Worm (Caenorhabditis elegans) whole organism, midembryonic: ENCODE data around the gene cft-1.

Experiments
- T22C8.4 ChIP-seq: fragments of 200-800 bp; sonication (Bioruptor generic); IDR thresholded peaks from 2 replicates; pipeline ENCODE4 v1.3.6; 2022; ENCODE audit warnings: missing genetic modification characterization, missing compliant biosample characterization
- cog-1 ChIP-seq: sonication (generic microtip); optimal IDR thresholded peaks from 2 replicates; lab custom pipeline; 2016; ENCODE audit warnings: missing genetic modification characterization, missing compliant biosample characterization
- flt-1 ChIP-seq: fragments of 200-800 bp; sonication (Bioruptor generic); IDR thresholded peaks from 2 replicates; pipeline ENCODE4 v1.3.6; 2022; ENCODE audit warnings: missing genetic modification characterization, missing compliant biosample characterization
- klf-2 ChIP-seq: fragments of 200-800 bp; sonication (Bioruptor generic); conservative IDR thresholded peaks from 2 replicates; pipeline ENCODE4 v1.3.6; 2022; ENCODE audit warnings: missing genetic modification reagents, missing genetic modification characterization, missing compliant biosample characterization
- med-1 ChIP-seq: sonication (generic microtip); optimal IDR thresholded peaks from 2 replicates; lab custom pipeline; 2017; ENCODE audit warnings: missing genetic modification characterization, mild to moderate bottlenecking, missing compliant biosample characterization, antibody characterized with exemption, missing genetic modification reagents; ENCODE audit not compliant: insufficient read depth
- ref-1 ChIP-seq: fragments of 200-800 bp; sonication (Bioruptor generic); conservative IDR thresholded peaks from 2 replicates; pipeline ENCODE4 v1.3.6; 2022; ENCODE audit warnings: missing genetic modification reagents, missing genetic modification characterization, missing compliant biosample characterization
- tab-1 ChIP-seq: fragments of 200-800 bp; sonication (Bioruptor generic); IDR thresholded peaks from 2 replicates; pipeline ENCODE4 v1.3.6; 2022; ENCODE audit warnings: missing genetic modification characterization, missing compliant biosample characterization
- ztf-23 ChIP-seq: fragments of 200-800 bp; sonication (Bioruptor generic); IDR thresholded peaks from 2 replicates; pipeline ENCODE4 v1.3.6; 2022; ENCODE audit warnings: missing genetic modification reagents, missing genetic modification characterization, missing compliant biosample characterization
- ztf-29 ChIP-seq: fragments of 200-800 bp; sonication (Bioruptor generic); IDR thresholded peaks from 2 replicates; pipeline ENCODE4 v1.3.6; 2022; ENCODE audit warnings: missing genetic modification reagents, missing genetic modification characterization, missing compliant biosample characterization

The cft-1 gene

DNA sequence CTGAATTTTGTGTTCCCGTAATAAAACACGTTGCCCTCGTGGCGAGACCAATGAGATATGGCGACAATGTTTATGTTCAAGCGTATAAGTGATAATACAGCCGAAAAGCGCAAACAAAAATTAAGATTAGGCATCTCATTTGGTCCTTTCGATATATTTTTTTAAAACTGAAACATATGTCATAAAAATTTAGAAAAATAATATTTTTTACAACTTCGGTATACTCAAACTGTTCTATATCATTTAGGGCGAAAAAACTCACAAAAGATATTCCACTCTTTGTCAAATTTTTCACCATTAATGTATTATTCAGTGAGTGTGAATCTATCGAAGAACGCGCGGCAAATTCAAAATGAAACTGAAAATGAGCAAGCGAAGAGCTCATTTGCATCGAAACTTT, at the start of gene cft-1:
Gene cft-1 (plus strand): TSS at position 301 of the 400 bp plus-strand sequence.
- TF ChIP-seq flt-1 (GFP tag; lab: Robert Waterston, UW) (no peak), tab-1 (no peak), ztf-29 (GFP tag; lab: Robert Waterston, UW) (no peak), ref-1 (GFP tag; lab: Robert Waterston, UW) (no peak), cog-1 (tag; lab: Kevin White, UChicago) (no peak), med-1 (no peak), T22C8.4 (GFP tag; lab: Robert Waterston, UW) (no peak), ztf-23 (GFP tag; lab: Robert Waterston, UW) (no peak), klf-2 (no peak)

DNA sequence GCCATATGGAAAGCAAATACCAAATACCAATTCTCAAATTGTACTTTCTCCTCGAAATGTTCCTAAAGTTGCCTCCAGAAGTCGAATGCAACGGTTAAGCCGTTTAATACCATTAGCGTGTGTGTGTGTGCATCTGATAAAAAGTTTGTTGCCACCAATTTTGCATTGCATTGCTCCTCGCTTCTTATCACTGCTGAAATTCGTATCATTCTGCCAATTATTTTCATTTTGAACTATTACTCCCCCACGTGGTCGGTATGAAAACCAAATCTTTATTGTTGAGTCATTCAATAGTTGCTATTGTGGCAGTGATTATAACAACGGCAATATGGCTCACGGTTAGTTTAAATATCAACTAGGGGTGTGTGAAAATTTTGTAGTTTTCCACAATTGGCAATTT, 48.4 kb upstream of the cft-1 start, which contains the start of gene T05C3.6:
Gene T05C3.6 (plus strand): TSS at position 241 of the 400 bp plus-strand sequence.
- TF ChIP-seq T22C8.4 (GFP tag; lab: Robert Waterston, UW) (no peak), ref-1 (GFP tag; lab: Robert Waterston, UW) (no peak), med-1 (no peak), ztf-23 (GFP tag; lab: Robert Waterston, UW) (no peak), ztf-29 (GFP tag; lab: Robert Waterston, UW) (no peak), klf-2 (no peak)

- TF ChIP-seq ref-1 (GFP tag; lab: Robert Waterston, UW) = no peak
- no peak for TF ChIP-seq klf-2
- TF ChIP-seq med-1 = no peak
- TF ChIP-seq tab-1 = no peak
- no peak for TF ChIP-seq ztf-23 (GFP tag; lab: Robert Waterston, UW)
- no peak for TF ChIP-seq flt-1 (GFP tag; lab: Robert Waterston, UW)
- no peak for TF ChIP-seq T22C8.4 (GFP tag; lab: Robert Waterston, UW)
- TF ChIP-seq cog-1 (tag; lab: Kevin White, UChicago) = no peak
These were observed 45.2 kb upstream of the cft-1 start, which contains the start of gene T05C3.2 for ce11 chrV:5493447-5493846. Gene T05C3.2 (plus strand): TSS chrV:5493747.

ce11 chrV:5499475-5499874, 39.1 kb upstream of the cft-1 start:
- no peak for TF ChIP-seq tab-1
- TF ChIP-seq cog-1 (tag; lab: Kevin White, UChicago) = no peak
- TF ChIP-seq klf-2 = no peak

DNA sequence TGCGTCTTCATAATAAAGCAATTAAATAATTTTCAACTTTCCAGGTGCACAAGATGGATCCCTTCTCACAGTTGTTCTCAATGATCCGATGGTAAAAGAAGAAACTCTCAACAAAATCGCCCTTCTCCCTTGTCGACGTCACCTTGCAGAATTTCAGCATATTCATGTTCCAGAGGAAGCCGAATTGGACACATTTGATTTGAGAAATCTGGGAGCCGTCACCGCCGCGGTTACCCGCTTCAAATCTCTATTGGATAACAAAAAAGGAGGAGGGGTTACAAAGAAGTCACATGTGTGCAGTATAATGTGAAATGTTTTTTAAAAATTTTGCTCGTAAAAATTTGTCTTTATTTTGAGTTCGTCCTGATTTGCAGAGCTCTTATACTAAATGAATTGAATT, 35.9 kb upstream of the cft-1 start:
- no peak for TF ChIP-seq med-1
- no peak for TF ChIP-seq cog-1 (tag; lab: Kevin White, UChicago)
- no peak for TF ChIP-seq ztf-29 (GFP tag; lab: Robert Waterston, UW)
- no peak for TF ChIP-seq ztf-23 (GFP tag; lab: Robert Waterston, UW)

DNA sequence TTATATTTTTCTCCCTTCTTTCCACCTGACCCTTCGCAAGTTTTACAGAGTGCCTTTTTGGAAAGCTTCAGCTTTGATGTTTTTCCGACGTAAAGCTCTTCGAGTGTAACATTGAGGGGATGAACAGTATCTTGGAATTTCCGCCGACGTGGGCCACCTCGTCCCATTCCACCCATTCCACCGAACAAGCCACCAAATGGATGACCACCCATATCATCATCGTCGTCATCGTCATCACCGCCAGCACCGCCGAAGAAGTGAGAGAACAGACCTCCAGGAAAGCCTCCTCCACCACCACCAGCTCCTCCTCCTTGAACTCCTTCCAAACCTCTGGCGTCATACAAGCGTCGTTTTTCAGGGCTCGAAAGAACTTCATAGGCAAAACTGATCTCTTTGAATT, 34.3 kb upstream of the cft-1 start:
- TF ChIP-seq cog-1 (tag; lab: Kevin White, UChicago) (no peak), flt-1 (GFP tag; lab: Robert Waterston, UW) (no peak), klf-2 (no peak), ztf-23 (GFP tag; lab: Robert Waterston, UW) (no peak), tab-1 (no peak), med-1 (no peak), ref-1 (GFP tag; lab: Robert Waterston, UW) (no peak), T22C8.4 (GFP tag; lab: Robert Waterston, UW) (no peak), ztf-29 (GFP tag; lab: Robert Waterston, UW) (no peak)

DNA sequence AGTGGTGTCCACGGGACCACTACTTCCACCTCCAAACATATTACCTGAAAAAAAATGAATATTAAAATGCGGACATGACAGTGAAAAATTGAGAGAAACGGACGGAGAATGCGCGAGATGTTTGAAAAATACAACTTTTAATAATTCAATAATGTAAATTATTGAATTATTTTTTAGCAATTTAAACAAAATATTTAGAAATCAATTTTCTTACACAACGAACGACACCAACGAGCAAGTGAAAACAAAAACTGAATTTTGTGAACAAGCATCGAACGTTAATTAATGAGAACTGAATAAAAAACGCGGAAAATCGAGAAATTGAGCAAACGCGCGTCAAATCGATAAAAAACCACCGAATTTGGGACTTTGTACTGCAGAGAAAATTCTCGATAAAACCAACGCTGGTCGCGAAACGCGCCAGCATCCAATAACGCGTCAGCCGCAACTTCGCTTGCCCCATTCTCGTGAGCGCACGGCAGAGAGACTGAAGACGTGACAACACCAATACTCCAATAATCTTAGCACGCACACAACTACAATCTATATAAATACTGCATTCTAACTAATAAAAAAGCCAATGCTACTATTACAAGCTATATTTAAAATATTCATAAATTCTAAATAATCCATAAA, 33.7 kb upstream of the cft-1 start, which contains the start of the genes dnj-19 and nhr-47:
Gene dnj-19 (minus strand): TSS at position 51 of the 636 bp plus-strand sequence.
Gene nhr-47 (plus strand): TSS at position 447 of the 636 bp plus-strand sequence.
- TF ChIP-seq tab-1 = peak; percentile 70
- peak; percentile 71; the same call in 1 of the 2 replicates for TF ChIP-seq ztf-23 (GFP tag; lab: Robert Waterston, UW)
- peak; percentile 56 for TF ChIP-seq cog-1 (tag; lab: Kevin White, UChicago)
- TF ChIP-seq ref-1 (GFP tag; lab: Robert Waterston, UW) = no peak
- no peak for TF ChIP-seq ztf-29 (GFP tag; lab: Robert Waterston, UW)
- TF ChIP-seq med-1 = peak; percentile 35
- peak; percentile 75; the same call in 1 of the 2 replicates for TF ChIP-seq flt-1 (GFP tag; lab: Robert Waterston, UW)
- no peak for TF ChIP-seq klf-2
- 0 out of 2 replicates have a peak, but pooled peaks have one; percentile 39 for TF ChIP-seq T22C8.4 (GFP tag; lab: Robert Waterston, UW)

ce11 chrV:5509134-5509533, 29.5 kb upstream of the cft-1 start:
- TF ChIP-seq flt-1 (GFP tag; lab: Robert Waterston, UW) (no peak), cog-1 (tag; lab: Kevin White, UChicago) (no peak), ztf-29 (GFP tag; lab: Robert Waterston, UW) (no peak), ref-1 (GFP tag; lab: Robert Waterston, UW) (no peak), ztf-23 (GFP tag; lab: Robert Waterston, UW) (no peak), klf-2 (no peak), T22C8.4 (GFP tag; lab: Robert Waterston, UW) (no peak), med-1 (no peak), tab-1 (no peak)

DNA sequence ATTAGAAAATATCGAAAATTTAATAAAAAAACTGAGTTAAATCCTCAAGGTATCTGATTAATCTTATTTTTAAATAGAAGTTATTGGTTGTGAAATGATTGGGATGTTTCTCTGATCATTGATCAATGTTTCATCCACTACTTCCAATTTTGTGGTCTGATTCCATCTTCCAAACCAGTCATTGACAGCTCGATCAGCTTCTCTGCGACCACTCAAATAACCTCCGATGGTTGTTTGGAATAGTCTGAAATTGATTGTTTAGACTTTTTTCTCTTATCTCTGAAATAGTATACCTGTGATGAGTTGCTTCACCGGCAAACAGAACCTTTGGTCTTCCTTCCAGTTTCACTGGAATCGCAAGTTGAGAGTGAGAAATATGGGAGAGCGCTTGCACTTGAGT, 28.6 kb upstream of the cft-1 start:
- no peak for TF ChIP-seq T22C8.4 (GFP tag; lab: Robert Waterston, UW)
- TF ChIP-seq flt-1 (GFP tag; lab: Robert Waterston, UW) = no peak
- no peak for TF ChIP-seq med-1
- TF ChIP-seq ref-1 (GFP tag; lab: Robert Waterston, UW) = no peak
- no peak for TF ChIP-seq klf-2
- no peak for TF ChIP-seq tab-1
- no peak for TF ChIP-seq cog-1 (tag; lab: Kevin White, UChicago)
- no peak for TF ChIP-seq ztf-23 (GFP tag; lab: Robert Waterston, UW)
- TF ChIP-seq ztf-29 (GFP tag; lab: Robert Waterston, UW) = no peak

DNA sequence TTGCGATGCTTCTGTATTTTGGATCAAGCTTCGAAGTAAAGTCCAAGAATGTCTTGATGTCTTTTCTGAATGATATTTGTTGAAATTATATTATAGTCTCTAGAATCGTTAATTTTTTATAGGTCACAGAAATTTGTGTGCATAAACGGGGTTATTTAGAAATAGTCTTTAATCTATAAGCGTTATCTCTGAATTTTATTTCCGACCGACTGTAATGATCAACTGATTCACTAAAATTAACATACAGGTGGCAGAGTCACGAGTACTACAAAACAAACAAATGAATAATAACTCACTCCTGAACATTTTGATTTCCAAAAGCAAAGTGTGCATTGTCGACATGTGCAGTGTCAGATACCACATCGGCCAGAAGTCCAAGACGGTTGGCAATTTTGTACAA, 26.9 kb upstream of the cft-1 start:
- TF ChIP-seq ref-1 (GFP tag; lab: Robert Waterston, UW) = no peak
- TF ChIP-seq ztf-23 (GFP tag; lab: Robert Waterston, UW) = no peak
- no peak for TF ChIP-seq tab-1
- TF ChIP-seq ztf-29 (GFP tag; lab: Robert Waterston, UW) = no peak
- no peak for TF ChIP-seq flt-1 (GFP tag; lab: Robert Waterston, UW)
